Fruit fly (Drosophila melanogaster) whole organism, embryonic: Measurements from ENCODE around the gene Sox21a.

Source experiments
- Adf1 ChIP-seq: fragments of 200-800 bp; sonication (Bioruptor generic); IDR thresholded peaks from 2 replicates; pipeline ENCODE4 v1.3.6; 2022; ENCODE audit warnings: missing biosample characterization, missing genetic modification characterization
- Antp ChIP-seq: fragments of 200-800 bp; sonication (Bioruptor generic); optimal IDR thresholded peaks from 3 replicates; lab custom pipeline; 2016; ENCODE audit warnings: missing biosample characterization, missing genetic modification characterization
- Atf3 ChIP-seq: fragments of 200-800 bp; sonication (Bioruptor generic); optimal IDR thresholded peaks from 3 replicates; lab custom pipeline; 2016; ENCODE audit warnings: missing biosample characterization, missing genetic modification characterization
- CG10321 ChIP-seq: fragments of 200-800 bp; sonication (Bioruptor generic); IDR thresholded peaks from 2 replicates; pipeline ENCODE4 v1.3.6; 2022; ENCODE audit warnings: missing biosample characterization, missing genetic modification characterization
- CG10462 ChIP-seq: fragments of 200-800 bp; sonication (Bioruptor generic); optimal IDR thresholded peaks from 2 replicates; lab custom pipeline; 2016; ENCODE audit warnings: missing biosample characterization, missing genetic modification characterization
- CG12236 ChIP-seq: fragments of 200-800 bp; sonication (Bioruptor generic); optimal IDR thresholded peaks from 2 replicates; lab custom pipeline; 2016; ENCODE audit warnings: missing biosample characterization, missing genetic modification characterization
- CG15479 ChIP-seq: fragments of 200-800 bp; sonication (Bioruptor generic); optimal IDR thresholded peaks from 3 replicates; lab custom pipeline; 2019; ENCODE audit warnings: missing biosample characterization, mild to moderate bottlenecking, missing genetic modification characterization, moderate library complexity
- CG15696 ChIP-seq: fragments of 200-800 bp; sonication (Bioruptor generic); optimal IDR thresholded peaks from 2 replicates; lab custom pipeline; 2019; ENCODE audit warnings: missing biosample characterization, mild to moderate bottlenecking, missing genetic modification characterization, moderate library complexity
- CG17385 ChIP-seq: fragments of 200-800 bp; sonication (Bioruptor generic); optimal IDR thresholded peaks from 3 replicates; lab custom pipeline; 2018; ENCODE audit warnings: missing biosample characterization, mild to moderate bottlenecking, missing genetic modification characterization
- CG1832 ChIP-seq: fragments of 200-800 bp; sonication (Bioruptor generic); optimal IDR thresholded peaks from 2 replicates; lab custom pipeline; 2017; ENCODE audit warnings: missing biosample characterization, mild to moderate bottlenecking, missing genetic modification characterization, inconsistent platforms
- CG2199 ChIP-seq: fragments of 200-800 bp; sonication (Bioruptor generic); IDR thresholded peaks from 3 replicates; pipeline ENCODE4 v1.3.6; 2022; ENCODE audit warnings: missing biosample characterization, missing genetic modification characterization
- CG3726 ChIP-seq: fragments of 200-800 bp; sonication (Bioruptor generic); IDR thresholded peaks from 3 replicates; pipeline ENCODE4, ENCODE4 v1.3.6; 2022; ENCODE audit warnings: missing biosample characterization, missing genetic modification characterization
- CG4360 ChIP-seq: fragments of 200-800 bp; sonication (Bioruptor generic); IDR thresholded peaks from 2 replicates; pipeline ENCODE4 v1.3.6; 2022; ENCODE audit warnings: missing biosample characterization, missing genetic modification characterization
- CG6689 ChIP-seq: fragments of 200-800 bp; sonication (Bioruptor generic); IDR thresholded peaks from 2 replicates; pipeline ENCODE4 v1.3.6; 2022; ENCODE audit warnings: missing biosample characterization, missing genetic modification characterization
- CG7372 ChIP-seq: fragments of 200-800 bp; sonication (Bioruptor generic); IDR thresholded peaks from 2 replicates; pipeline ENCODE4 v1.3.6; 2022; ENCODE audit warnings: missing biosample characterization, missing genetic modification characterization
- CG8765 ChIP-seq: fragments of 200-800 bp; sonication (Bioruptor generic); IDR thresholded peaks from 2 replicates; pipeline ENCODE4 v1.3.6; 2022; ENCODE audit warnings: missing biosample characterization, missing genetic modification characterization
- CG8924 ChIP-seq: fragments of 200-800 bp; optimal IDR thresholded peaks from 3 replicates; lab custom pipeline; 2019; ENCODE audit warnings: missing biosample characterization, mild to moderate bottlenecking, missing genetic modification characterization, moderate library complexity
- Deaf1 ChIP-seq: fragments of 200-800 bp; optimal IDR thresholded peaks from 3 replicates; lab custom pipeline; 2019; ENCODE audit warnings: missing biosample characterization, mild to moderate bottlenecking, missing genetic modification characterization, moderate library complexity
- ERR ChIP-seq: fragments of 200-800 bp; sonication (Bioruptor generic); optimal IDR thresholded peaks from 2 replicates; lab custom pipeline; 2016; ENCODE audit warnings: missing biosample characterization, missing genetic modification characterization
- Hr78 ChIP-seq, 2 experiments: fragments of 200-800 bp in 1 of 2; fragments of >200 bp in 1 of 2; sonication (Bioruptor generic) in 1 of 2; optimal IDR thresholded peaks; 2 replicates each; lab custom pipeline; 2017 to 2019; ENCODE audit warnings: missing biosample characterization in 2 of 2, missing genetic modification characterization in 2 of 2, mild to moderate bottlenecking in 1 of 2, moderate library complexity in 1 of 2
- Jarid2 ChIP-seq: fragments of 200-800 bp; sonication (Bioruptor generic); optimal IDR thresholded peaks from 3 replicates; lab custom pipeline; 2017; ENCODE audit warnings: mild to moderate bottlenecking, missing biosample characterization, missing genetic modification reagents, missing genetic modification characterization
- Kr ChIP-seq: fragments of 200-800 bp; sonication (Bioruptor generic); optimal IDR thresholded peaks from 2 replicates; lab custom pipeline; 2017; ENCODE audit warnings: missing biosample characterization, mild to moderate bottlenecking, missing genetic modification characterization
- Nf-YB ChIP-seq: fragments of 200-800 bp; sonication (Bioruptor generic); optimal IDR thresholded peaks from 3 replicates; lab custom pipeline; 2019; ENCODE audit warnings: missing biosample characterization, mild to moderate bottlenecking, missing genetic modification characterization, moderate library complexity
- Nf-YC ChIP-seq: fragments of 200-800 bp; optimal IDR thresholded peaks from 3 replicates; lab custom pipeline; 2019; ENCODE audit warnings: missing biosample characterization, mild to moderate bottlenecking, missing genetic modification characterization, moderate library complexity
- Six4 ChIP-seq: fragments of 200-800 bp; sonication (Bioruptor generic); optimal IDR thresholded peaks from 2 replicates; lab custom pipeline; 2016; ENCODE audit warnings: missing biosample characterization, missing genetic modification characterization
- Trl ChIP-seq, 3 experiments: fragments of >200 bp in 2 of 3; fragments of 200-800 bp in 1 of 3; sonication (Bioruptor generic) in 1 of 3; optimal IDR thresholded peaks; 2 replicates in 1 of 3; 3 replicates in 2 of 3; lab custom pipeline; 2016 to 2017; ENCODE audit warnings: missing biosample characterization in 1 of 3, missing genetic modification characterization in 1 of 3
- bsh ChIP-seq, 2 experiments: fragments of 200-800 bp; sonication (Bioruptor generic); optimal IDR thresholded peaks; 2 replicates each; lab custom pipeline; 2017 to 2018; ENCODE audit warnings: mild to moderate bottlenecking in 2 of 2, missing biosample characterization in 2 of 2, missing genetic modification characterization in 2 of 2, moderate library complexity in 1 of 2
- cas ChIP-seq: fragments of 200-800 bp; sonication (Bioruptor generic); IDR thresholded peaks from 2 replicates; pipeline ENCODE4 v1.3.6; 2022; ENCODE audit warnings: missing biosample characterization, missing genetic modification characterization
- cg ChIP-seq: fragments of 200-800 bp; sonication (Bioruptor generic); optimal IDR thresholded peaks from 3 replicates; lab custom pipeline; 2019; ENCODE audit warnings: missing biosample characterization, mild to moderate bottlenecking, missing genetic modification characterization, moderate library complexity
- crol ChIP-seq: fragments of 200-800 bp; sonication (Bioruptor generic); IDR thresholded peaks from 2 replicates; pipeline ENCODE4 v1.3.6; 2022; ENCODE audit warnings: missing biosample characterization, missing genetic modification characterization
- dysf ChIP-seq: fragments of 200-800 bp; sonication (Bioruptor generic); IDR thresholded peaks from 3 replicates; pipeline ENCODE4 v1.3.6; 2022; ENCODE audit warnings: missing biosample characterization, missing genetic modification characterization
- ewg ChIP-seq: fragments of 200-800 bp; sonication (Bioruptor generic); optimal IDR thresholded peaks from 3 replicates; lab custom pipeline; 2017; ENCODE audit warnings: mild to moderate bottlenecking, missing biosample characterization, missing genetic modification reagents, missing genetic modification characterization
- fd102C ChIP-seq: fragments of 200-800 bp; sonication (Bioruptor generic); optimal IDR thresholded peaks from 2 replicates; lab custom pipeline; 2018; ENCODE audit warnings: missing biosample characterization, mild to moderate bottlenecking, missing genetic modification characterization, moderate library complexity
- gcm ChIP-seq: fragments of 200-800 bp; sonication (Bioruptor generic); optimal IDR thresholded peaks from 2 replicates; lab custom pipeline; 2019; ENCODE audit warnings: missing biosample characterization, mild to moderate bottlenecking, missing genetic modification characterization, moderate library complexity
- nau ChIP-seq: fragments of 200-800 bp; sonication (Bioruptor generic); optimal IDR thresholded peaks from 3 replicates; lab custom pipeline; 2017; ENCODE audit warnings: missing biosample characterization, mild to moderate bottlenecking, missing genetic modification characterization, missing genetic modification reagents
- nerfin-1 ChIP-seq: fragments of 200-800 bp; sonication (Bioruptor generic); optimal IDR thresholded peaks from 3 replicates; lab custom pipeline; 2019; ENCODE audit warnings: missing biosample characterization, mild to moderate bottlenecking, missing genetic modification characterization, moderate library complexity
- org-1 ChIP-seq: fragments of 200-800 bp; sonication (Bioruptor generic); optimal IDR thresholded peaks from 2 replicates; lab custom pipeline; 2017; ENCODE audit warnings: missing biosample characterization, missing genetic modification characterization
- sens ChIP-seq: fragments of 200-800 bp; sonication (Bioruptor generic); peaks from one replicate; lab custom pipeline; 2016; ENCODE audit warnings: missing biosample characterization, missing genetic modification characterization
- seq ChIP-seq: fragments of 200-800 bp; sonication (Bioruptor generic); IDR thresholded peaks from 2 replicates; pipeline ENCODE4 v1.3.6; 2022; ENCODE audit warnings: missing biosample characterization, missing genetic modification characterization
- stwl ChIP-seq: fragments of 200-800 bp; sonication (Bioruptor generic); optimal IDR thresholded peaks from 3 replicates; lab custom pipeline; 2018; ENCODE audit warnings: missing biosample characterization, mild to moderate bottlenecking, missing genetic modification characterization, moderate library complexity
- zen ChIP-seq: fragments of 200-800 bp; sonication (Bioruptor generic); optimal IDR thresholded peaks from 3 replicates; lab custom pipeline; 2018; ENCODE audit warnings: missing biosample characterization, mild to moderate bottlenecking, missing genetic modification characterization, moderate library complexity
- zfh1 ChIP-seq: fragments of 200-800 bp; sonication (Bioruptor generic); IDR thresholded peaks from 3 replicates; pipeline ENCODE4 v1.3.6; 2022; ENCODE audit warnings: missing biosample characterization, missing genetic modification characterization

Sox21a gene

DNA sequence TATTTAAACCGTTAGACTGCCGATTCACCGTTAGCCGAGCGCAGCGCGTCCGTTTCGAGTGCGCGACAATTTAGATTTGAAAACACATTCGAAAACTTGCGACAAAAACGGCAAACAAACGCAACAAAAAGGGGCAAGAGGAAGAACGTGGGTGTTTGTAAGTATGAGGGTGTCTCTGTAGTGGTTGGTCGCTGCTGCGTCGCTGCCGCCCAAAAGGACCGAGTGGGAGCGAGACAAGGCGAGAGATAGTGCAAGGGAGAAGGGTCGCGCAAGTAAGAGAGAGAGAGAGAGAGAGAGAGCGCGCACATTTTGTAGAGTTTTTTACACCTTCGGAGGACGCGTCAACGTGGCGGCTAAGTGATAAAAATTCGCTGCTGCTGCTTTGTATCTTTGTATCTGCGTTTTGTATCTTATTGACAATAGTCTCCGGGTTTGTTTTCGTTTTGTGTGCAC lies at the start of gene Sox21a:
Gene Sox21a, minus strand, starts transcription at position 51 of the 453 bp plus-strand sequence.
- TF ChIP-seq CG7372 (GFP tag; lab: Robert Waterston, UW) (peak; percentile 81), Six4 (GFP tag; lab: Kevin White, UChicago) (no peak), CG17385 (GFP tag; lab: Kevin White, UChicago) (peak; percentile 74), CG4360 (no peak), nau (GFP tag; lab: Kevin White, UChicago) (no peak), CG3726 (GFP tag; lab: Robert Waterston, UW) (0 out of 3 replicates have a peak, but pooled peaks have one; percentile 23), zen (tag; lab: Kevin White, UChicago) (peak; percentile 10), CG15479 (peak; percentile 83), Adf1 (peak; percentile 78), CG8924 (tag; lab: Kevin White, UChicago) (peak; percentile 2), ERR (GFP tag; lab: Kevin White, UChicago) (no peak), Deaf1 (tag; lab: Kevin White, UChicago) (peak; percentile 6), cas (GFP tag; lab: Robert Waterston, UW) (no peak), Jarid2 (GFP tag; lab: Kevin White, UChicago) (peak; percentile 4), Hr78 (GFP tag; optimal IDR thresholded peaks at IDR 0.05; lab: Kevin White, UChicago) (no peak), Nf-YC (tag; lab: Kevin White, UChicago) (peak; percentile 92), zfh1 (GFP tag; lab: Robert Waterston, UW) (peak; percentile 51; the same call in 2 of the 3 replicates), fd102C (GFP tag; lab: Kevin White, UChicago) (peak; percentile 49), stwl (tag; lab: Kevin White, UChicago) (no peak), CG10321 (GFP tag; lab: Robert Waterston, UW) (peak; percentile 80), CG12236 (GFP tag; lab: Kevin White, UChicago) (no peak), org-1 (GFP tag; lab: Kevin White, UChicago) (no peak), bsh (GFP tag; optimal IDR thresholded peaks at IDR 0.05; lab: Kevin White, UChicago) (no peak), nerfin-1 (tag; lab: Kevin White, UChicago) (peak; percentile 20), Antp (GFP tag; lab: Kevin White, UChicago) (no peak), CG15696 (peak; percentile 18), CG8765 (GFP tag; lab: Robert Waterston, UW) (peak; percentile 30; the same call in 1 of the 2 replicates), Atf3 (GFP tag; lab: Kevin White, UChicago) (no peak), Nf-YB (GFP tag; lab: Kevin White, UChicago) (peak; percentile 89), Trl (optimal IDR thresholded peaks at IDR 0.05; lab: Kevin White, UChicago) (peak; percentile 41 to 42), Trl (GFP tag; optimal IDR thresholded peaks at IDR 0.05; lab: Kevin White, UChicago) (no peak), Kr (peak; percentile 24), dysf (GFP tag; lab: Robert Waterston, UW) (0 out of 3 replicates have a peak, but pooled peaks have one; percentile 17), CG2199 (peak; percentile 66; the same call in 1 of the 3 replicates), CG10462 (GFP tag; lab: Kevin White, UChicago) (no peak), sens (GFP tag; lab: Kevin White, UChicago) (peak; percentile 10), crol (GFP tag; lab: Robert Waterston, UW) (peak; percentile 44; the same call in 1 of the 2 replicates), gcm (GFP tag; lab: Kevin White, UChicago) (peak; percentile 18), cg (GFP tag; lab: Kevin White, UChicago) (peak; percentile 38), CG1832 (GFP tag; lab: Kevin White, UChicago) (peak; percentile 91), ewg (GFP tag; lab: Kevin White, UChicago) (peak; percentile 85), seq (GFP tag; lab: Robert Waterston, UW) (peak; percentile 84), CG6689 (GFP tag; lab: Robert Waterston, UW) (peak; percentile 25; the same call in 1 of the 2 replicates)
- TF ChIP-seq, all 482 proteins: peak for 29
